Worm (Caenorhabditis elegans): ENCODE data around the gene slc-17.1.

DNA sequence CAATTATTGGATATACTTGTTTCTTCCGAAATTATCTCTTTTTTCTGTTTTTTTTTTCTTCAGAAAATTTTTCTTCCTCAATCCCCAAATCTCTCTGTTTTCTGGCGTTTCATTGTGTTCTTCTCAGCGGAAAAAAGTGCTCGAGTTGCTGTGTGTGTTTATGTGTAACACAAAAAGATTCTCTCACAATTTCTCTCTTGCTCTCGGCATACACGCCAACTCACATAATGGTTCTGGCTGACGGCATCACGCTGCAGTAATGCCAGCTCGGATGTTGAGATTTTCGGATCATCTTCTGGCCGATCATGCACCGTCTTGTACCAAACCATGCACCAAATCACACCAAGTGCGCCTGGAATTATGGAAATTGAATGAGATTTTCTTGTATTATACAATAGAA lies 2.7 kb downstream of the slc-17.1 start:
- TF ChIP-seq B0019.2 (GFP tag; conservative IDR thresholded peaks at IDR 0.05) (no peak), Y67H2A.10 (GFP tag; conservative IDR thresholded peaks at IDR 0.05) (no peak), snpc-4 (GFP tag; optimal IDR thresholded peaks at IDR 0.05) (no peak), snpc-4 (tag; optimal IDR thresholded peaks at IDR 0.05) (no peak), lin-54 (GFP tag; optimal IDR thresholded peaks at IDR 0.05) (no peak), F37B4.10 (GFP tag; IDR thresholded peaks at IDR 0.05) (no peak), aptf-2 (GFP tag; conservative IDR thresholded peaks at IDR 0.05) (no peak), chd-7 (tag; optimal IDR thresholded peaks at IDR 0.05) (no peak), B0261.1 (tag; optimal IDR thresholded peaks at IDR 0.05) (no peak), hmg-20 (GFP tag; IDR thresholded peaks at IDR 0.05) (no peak), fkh-3 (tag; optimal IDR thresholded peaks at IDR 0.05) (no peak), T07F8.4 (tag; optimal IDR thresholded peaks at IDR 0.05) (no peak), pha-4 (tag; optimal IDR thresholded peaks at IDR 0.05) (no peak), unc-62 (GFP tag; optimal IDR thresholded peaks at IDR 0.05) (no peak)

All from whole organism, young adult.